Worm (Caenorhabditis elegans): ENCODE results near the gene ZK105.14.

ce11 chrV:7739949-7740348 lies 18.1 kb upstream of the ZK105.14 start:
- TF ChIP-seq lin-39 (tag; optimal IDR thresholded peaks at IDR 0.05) (no peak), egl-5 (tag; optimal IDR thresholded peaks at IDR 0.05) (no peak), elt-3 (tag; optimal IDR thresholded peaks at IDR 0.05) (no peak), ceh-82 (tag; optimal IDR thresholded peaks at IDR 0.05) (no peak), snpc-4 (tag; optimal IDR thresholded peaks at IDR 0.05) (no peak), ceh-16 (tag; optimal IDR thresholded peaks at IDR 0.05) (no peak), elt-1 (tag; optimal IDR thresholded peaks at IDR 0.05) (no peak), pqm-1 (tag; optimal IDR thresholded peaks at IDR 0.05) (no peak), nhr-77 (tag; optimal IDR thresholded peaks at IDR 0.05) (no peak), mml-1 (tag; optimal IDR thresholded peaks at IDR 0.05) (no peak)
